Fruit fly (Drosophila melanogaster): Measurements from ENCODE around the gene ifc.

The ifc gene

dm6 chr2L:5974122-5974521 is 12.0 kb upstream of the ifc start (continued):
- peak; percentile 45 for TF ChIP-seq salm (tag; optimal IDR thresholded peaks at IDR 0.05)
- no peak for TF ChIP-seq CG4282 (GFP tag; optimal IDR thresholded peaks at IDR 0.05)
- TF ChIP-seq sc (optimal IDR thresholded peaks at IDR 0.05): no peak
- peak; percentile 55 for TF ChIP-seq sc (GFP tag; optimal IDR thresholded peaks at IDR 0.05)
- no peak for TF ChIP-seq dpn (GFP tag; optimal IDR thresholded peaks at IDR 0.05)
- no peak for TF ChIP-seq Atf3 (GFP tag; optimal IDR thresholded peaks at IDR 0.05)
- TF ChIP-seq abd-A (tag; optimal IDR thresholded peaks at IDR 0.05): peak; percentile 68
- TF ChIP-seq CG2199 (GFP tag; IDR thresholded peaks at IDR 0.05): 0 out of 3 replicates have a peak, but pooled peaks have one; percentile 52
- peak; percentile 56 for TF ChIP-seq tup (GFP tag; optimal IDR thresholded peaks at IDR 0.05)
- TF ChIP-seq Camta (GFP tag; optimal IDR thresholded peaks at IDR 0.05): peak; percentile 11
- TF ChIP-seq slp2 (GFP tag; optimal IDR thresholded peaks at IDR 0.05): no peak
- TF ChIP-seq ci (GFP tag; IDR thresholded peaks at IDR 0.05): peak; percentile 73; the same call in 2 of the 3 replicates
- no peak for TF ChIP-seq pzg (GFP tag; optimal IDR thresholded peaks at IDR 0.05)
- TF ChIP-seq Eip74EF (GFP tag; optimal IDR thresholded peaks at IDR 0.05): peak in 1 of 2 experiments; percentile 27
- TF ChIP-seq CG8924 (tag; optimal IDR thresholded peaks at IDR 0.05): peak; percentile 59
- peak; percentile 27 for TF ChIP-seq her (GFP tag; optimal IDR thresholded peaks at IDR 0.05)
- peak; percentile 84 for TF ChIP-seq CG12071 (GFP tag; optimal IDR thresholded peaks at IDR 0.05)
- TF ChIP-seq CG18599 (GFP tag; optimal IDR thresholded peaks at IDR 0.05): peak; percentile 78
- TF ChIP-seq dysf (GFP tag; IDR thresholded peaks at IDR 0.05): peak; percentile 15; the same call in 1 of the 3 replicates
- no peak for TF ChIP-seq Dll (GFP tag; IDR thresholded peaks at IDR 0.05; ENCODE audit: partially characterized antibody)
- TF ChIP-seq ara (GFP tag; IDR thresholded peaks at IDR 0.05): peak; percentile 39; the same call in 1 of the 2 replicates
- TF ChIP-seq Hr51 (GFP tag; optimal IDR thresholded peaks at IDR 0.05): peak; percentile 30 to 52
- TF ChIP-seq lab (GFP tag; optimal IDR thresholded peaks at IDR 0.05): peak; percentile 89
- peak; percentile 36; the same call in 1 of the 2 replicates for TF ChIP-seq Rfx (GFP tag; IDR thresholded peaks at IDR 0.05)
- TF ChIP-seq fd96Cb (tag; optimal IDR thresholded peaks at IDR 0.05): peak; percentile 4
- no peak for TF ChIP-seq HmgD (GFP tag; optimal IDR thresholded peaks at IDR 0.05)
- TF ChIP-seq CG8290 (GFP tag; optimal IDR thresholded peaks at IDR 0.05): peak; percentile 15
- TF ChIP-seq CG8290 (tag; optimal IDR thresholded peaks at IDR 0.05): peak in 1 of 2 experiments; percentile 87
- peak; percentile 26; the same call in 1 of the 2 replicates for TF ChIP-seq slbo (GFP tag; IDR thresholded peaks at IDR 0.05)
- TF ChIP-seq CG8281 (tag; optimal IDR thresholded peaks at IDR 0.05): peak; percentile 52
- TF ChIP-seq Atf-2 (GFP tag; optimal IDR thresholded peaks at IDR 0.05): no peak
- TF ChIP-seq CG15269 (tag; optimal IDR thresholded peaks at IDR 0.05): peak; percentile 65
- peak; percentile 76; the same call in 1 of the 2 replicates for TF ChIP-seq Awh (GFP tag; IDR thresholded peaks at IDR 0.05)
- TF ChIP-seq pan (optimal IDR thresholded peaks at IDR 0.05): no peak
- peak in 1 of 2 experiments; percentile 57 for TF ChIP-seq pan (GFP tag; optimal IDR thresholded peaks at IDR 0.05 in 1 of 2, IDR thresholded peaks at IDR 0.05 in 1 of 2)
- peak; percentile 84 for TF ChIP-seq CG10543 (GFP tag; optimal IDR thresholded peaks at IDR 0.05)
- TF ChIP-seq nau (GFP tag; optimal IDR thresholded peaks at IDR 0.05): peak; percentile 73
- peak; percentile 31 for TF ChIP-seq exex (tag; optimal IDR thresholded peaks at IDR 0.05)
- TF ChIP-seq CG15011 (GFP tag; optimal IDR thresholded peaks at IDR 0.05): peak; percentile 59
- TF ChIP-seq pnt (GFP tag; optimal IDR thresholded peaks at IDR 0.05): no peak
- TF ChIP-seq CG11695 (GFP tag; IDR thresholded peaks at IDR 0.05): peak; percentile 27; the same call in 1 of the 3 replicates
- TF ChIP-seq ranshi (GFP tag; IDR thresholded peaks at IDR 0.05): peak; percentile 9; the same call in 1 of the 2 replicates
- peak; percentile 4 for TF ChIP-seq CG3163 (GFP tag; optimal IDR thresholded peaks at IDR 0.05)
- TF ChIP-seq CG17912 (GFP tag; optimal IDR thresholded peaks at IDR 0.05): peak; percentile 61
- peak; percentile 54; the same call in 1 of the 2 replicates for TF ChIP-seq CG14014 (GFP tag; IDR thresholded peaks at IDR 0.05)
- TF ChIP-seq sr (GFP tag; IDR thresholded peaks at IDR 0.05): peak; percentile 49; the same call in 2 of the 3 replicates
- no peak for TF ChIP-seq TFAM (GFP tag; optimal IDR thresholded peaks at IDR 0.05)
- TF ChIP-seq NFAT (GFP tag; IDR thresholded peaks at IDR 0.05): peak; percentile 46; the same call in 1 of the 2 replicates
- peak; percentile 52 for TF ChIP-seq CG2202 (tag; optimal IDR thresholded peaks at IDR 0.05)
- peak; percentile 62 for TF ChIP-seq chm (GFP tag; IDR thresholded peaks at IDR 0.05)

Measured in whole organism, embryonic.